Worm (Caenorhabditis elegans) whole organism, L4 larva: ENCODE measurements around the gene fbxa-133.

Experiments
- F26F4.8 ChIP-seq: fragments of 200-800 bp; sonication (Bioruptor generic); conservative IDR thresholded peaks from 2 replicates; pipeline ENCODE4 v1.3.6; 2022; ENCODE audit warnings: missing genetic modification characterization, missing compliant biosample characterization
- ZK546.5 ChIP-seq, 2 experiments: sonication (generic microtip); optimal IDR thresholded peaks; 2 replicates each; lab custom pipeline; 2017; ENCODE audit warnings: missing biosample characterization in 2 of 2, missing genetic modification characterization in 2 of 2
- ama-1 ChIP-seq: fragments of 150-350 bp; optimal IDR thresholded peaks from 2 replicates; lab custom pipeline; 2014; ENCODE audit warnings: inconsistent platforms, mixed read lengths
- daf-16 ChIP-seq, 3 experiments: sonication (generic microtip); optimal IDR thresholded peaks; 2 replicates each; lab custom pipeline; 2016 to 2017; ENCODE audit warnings: missing genetic modification characterization in 3 of 3, missing genetic modification reagents in 3 of 3, mild to moderate bottlenecking in 2 of 3, missing compliant biosample characterization in 2 of 3, missing biosample characterization in 1 of 3, moderate library complexity in 1 of 3
- mdl-1 ChIP-seq, 2 experiments: fragments of 150-350 bp in 1 of 2; sonication (generic microtip) in 1 of 2; optimal IDR thresholded peaks; 2 replicates each; lab custom pipeline; 2014 to 2017; ENCODE audit warnings: missing biosample characterization in 2 of 2, missing genetic modification characterization in 2 of 2
- mep-1 ChIP-seq: fragments of 150-350 bp; sonication (generic microtip); optimal IDR thresholded peaks from 3 replicates; lab custom pipeline; 2014; ENCODE audit warnings: missing biosample characterization, missing genetic modification characterization
- nhr-111 ChIP-seq: fragments of 200-800 bp; sonication (Bioruptor generic); optimal IDR thresholded peaks from 2 replicates; lab custom pipeline; 2018; ENCODE audit warnings: mild to moderate bottlenecking, missing genetic modification characterization, missing compliant biosample characterization
- nhr-28 ChIP-seq: fragments of 150-350 bp; optimal IDR thresholded peaks from 2 replicates; lab custom pipeline; 2014; ENCODE audit warnings: missing biosample characterization, missing genetic modification characterization
- nhr-6 ChIP-seq: fragments of 150-350 bp; optimal IDR thresholded peaks from 2 replicates; lab custom pipeline; 2014; ENCODE audit warnings: missing biosample characterization, missing genetic modification characterization
- nhr-77 ChIP-seq: fragments of 150-350 bp; optimal IDR thresholded peaks from 2 replicates; lab custom pipeline; 2014; ENCODE audit warnings: missing biosample characterization, missing genetic modification characterization
- pha-4 ChIP-seq, 2 experiments: fragments of 150-350 bp in 1 of 2; fragments of 200-800 bp in 1 of 2; sonication (Bioruptor generic) in 1 of 2; IDR thresholded peaks in 1 of 2; optimal IDR thresholded peaks in 1 of 2; 2 replicates each; pipeline versions ENCODE4 v1.3.6 to Lab custom; 2014 to 2022; ENCODE audit warnings: missing genetic modification characterization in 2 of 2, missing genetic modification reagents in 2 of 2, missing biosample characterization in 1 of 2, missing compliant biosample characterization in 1 of 2
- zfp-3 ChIP-seq: fragments of 200-800 bp; sonication (Bioruptor generic); conservative IDR thresholded peaks from 2 replicates; pipeline ENCODE4 v1.3.6; 2022; ENCODE audit warnings: missing genetic modification reagents, missing genetic modification characterization, missing compliant biosample characterization

- TF ChIP-seq nhr-28 (no peak), zfp-3 (no peak), nhr-6 (no peak), daf-16 (GFP tag; optimal IDR thresholded peaks at IDR 0.05; lab: Kevin White, UChicago) (no peak), daf-16 (tag; optimal IDR thresholded peaks at IDR 0.05; lab: Kevin White, UChicago) (no peak), mdl-1 (tag; optimal IDR thresholded peaks at IDR 0.05; lab: Kevin White, UChicago) (no peak), F26F4.8 (GFP tag; lab: Robert Waterston, UW) (no peak), nhr-111 (GFP tag; lab: Kevin White, UChicago) (no peak), ZK546.5 (tag; optimal IDR thresholded peaks at IDR 0.05; lab: Kevin White, UChicago) (no peak), pha-4 (GFP tag; IDR thresholded peaks at IDR 0.05; lab: Robert Waterston, UW) (no peak), pha-4 (tag; optimal IDR thresholded peaks at IDR 0.05; lab: Kevin White, UChicago) (no peak), ama-1 (no peak), nhr-77 (tag; lab: Kevin White, UChicago) (no peak), mep-1 (tag; lab: Kevin White, UChicago) (no peak)
Measured at ce11 chrV:17566850-17567249, 17.7 kb upstream of the fbxa-133 start, which contains the start of gene C38D9.2.
